Fruit fly (Drosophila melanogaster) whole organism, pupa: Measurements from ENCODE around the gene LysB.
A peak's percentile ranks its signal among the peaks of the same experiment; 100 is the strongest.

Experiments
- CG10348 ChIP-seq: fragments of 200-800 bp; sonication (Bioruptor generic); IDR thresholded peaks from 2 replicates; pipeline ENCODE4 v1.3.6; 2022; ENCODE audit warnings: missing biosample characterization, missing genetic modification characterization
- CG12605 ChIP-seq: fragments of 200-800 bp; sonication (Bioruptor generic); IDR thresholded peaks from 2 replicates; pipeline ENCODE4 v1.3.6; 2022; ENCODE audit warnings: missing biosample characterization, missing genetic modification characterization
- CG8301 ChIP-seq: fragments of 200-800 bp; sonication (Bioruptor generic); optimal IDR thresholded peaks from 2 replicates; lab custom pipeline; 2018; ENCODE audit warnings: missing biosample characterization, mild to moderate bottlenecking, missing genetic modification characterization
- D1 ChIP-seq: fragments of 200-800 bp; sonication (Bioruptor generic); optimal IDR thresholded peaks from 2 replicates; lab custom pipeline; 2018; ENCODE audit warnings: missing biosample characterization, mild to moderate bottlenecking, missing genetic modification characterization, moderate library complexity
- Ets98B ChIP-seq: fragments of 200-800 bp; sonication (Bioruptor generic); IDR thresholded peaks from 2 replicates; pipeline ENCODE4 v1.3.6; 2022; ENCODE audit warnings: missing biosample characterization, missing genetic modification characterization
- Pif1A ChIP-seq: fragments of 200-800 bp; sonication (Bioruptor generic); optimal IDR thresholded peaks from 3 replicates; lab custom pipeline; 2016; ENCODE audit warnings: missing biosample characterization, missing genetic modification characterization
- Snoo ChIP-seq: fragments of 200-800 bp; sonication (Bioruptor generic); optimal IDR thresholded peaks from 3 replicates; lab custom pipeline; 2017; ENCODE audit warnings: missing biosample characterization, mild to moderate bottlenecking, missing genetic modification characterization, inconsistent platforms

- TF ChIP-seq CG8301 (peak; percentile 57), D1 (tag; lab: Kevin White, UChicago) (no peak), CG12605 (GFP tag; lab: Robert Waterston, UW) (peak; percentile 63), Pif1A (GFP tag; lab: Kevin White, UChicago) (peak; percentile 49), Ets98B (GFP tag; lab: Robert Waterston, UW) (peak; percentile 71), Snoo (peak; percentile 30), CG10348 (GFP tag; lab: Robert Waterston, UW) (no peak)
Measured at dm6 chr3L:1178115-1178583, 29.0 kb upstream of the LysB start.
